Fruit fly (Drosophila melanogaster): ENCODE results near the gene Agpat1.

dm6 chrX:12732486-12732885, 32.6 kb upstream of the Agpat1 start:
- TF ChIP-seq psq (optimal IDR thresholded peaks at IDR 0.05) (no peak), h (optimal IDR thresholded peaks at IDR 0.05) (no peak), ttk (optimal IDR thresholded peaks at IDR 0.05) (no peak), insv (optimal IDR thresholded peaks at IDR 0.05) (no peak), Myc (optimal IDR thresholded peaks at IDR 0.05) (no peak), Sin3A (optimal IDR thresholded peaks at IDR 0.05) (no peak)

All from Kc167 (cell line).